Fruit fly (Drosophila melanogaster) whole organism, embryonic: Measurements from ENCODE around the gene mRpL55.

ENCODE experiments used
- Awh ChIP-seq: fragments of 200-800 bp; sonication (Bioruptor generic); IDR thresholded peaks from 2 replicates; pipeline ENCODE4, ENCODE4 v1.3.6; 2022; ENCODE audit warnings: missing biosample characterization, missing genetic modification characterization
- CG10147 ChIP-seq: fragments of 200-800 bp; sonication (Bioruptor generic); optimal IDR thresholded peaks from 2 replicates; lab custom pipeline; 2019; ENCODE audit warnings: missing biosample characterization, mild to moderate bottlenecking, missing genetic modification characterization, moderate library complexity
- CG11560 ChIP-seq: fragments of 200-800 bp; sonication (Bioruptor generic); IDR thresholded peaks from 3 replicates; pipeline ENCODE4 v1.3.6; 2022; ENCODE audit warnings: missing biosample characterization, missing genetic modification characterization
- CG12659 ChIP-seq: fragments of 200-800 bp; sonication (Bioruptor generic); optimal IDR thresholded peaks from 3 replicates; lab custom pipeline; 2017; ENCODE audit warnings: mild to moderate bottlenecking, missing biosample characterization, missing genetic modification reagents, missing genetic modification characterization
- CG13123 ChIP-seq: fragments of 200-800 bp; sonication (Bioruptor generic); optimal IDR thresholded peaks from 2 replicates; lab custom pipeline; 2016; ENCODE audit warnings: missing biosample characterization, missing genetic modification characterization
- CG13775 ChIP-seq: fragments of 200-800 bp; sonication (Bioruptor generic); optimal IDR thresholded peaks from 3 replicates; lab custom pipeline; 2017; ENCODE audit warnings: missing biosample characterization, mild to moderate bottlenecking, missing genetic modification characterization
- CG14441 ChIP-seq: fragments of 200-800 bp; sonication (Bioruptor generic); IDR thresholded peaks from 2 replicates; pipeline ENCODE4 v1.3.6; 2022; ENCODE audit warnings: missing biosample characterization, missing genetic modification characterization
- CG14667 ChIP-seq: fragments of 200-800 bp; sonication (Bioruptor generic); IDR thresholded peaks from 2 replicates; pipeline ENCODE4 v1.3.6; 2022; ENCODE audit warnings: missing biosample characterization, missing genetic modification characterization
- CG1603 ChIP-seq: fragments of 200-800 bp; sonication (Bioruptor generic); optimal IDR thresholded peaks from 2 replicates; lab custom pipeline; 2019; ENCODE audit warnings: missing biosample characterization, mild to moderate bottlenecking, missing genetic modification characterization, moderate library complexity
- CG17328 ChIP-seq: fragments of 200-800 bp; sonication (Bioruptor generic); IDR thresholded peaks from 2 replicates; pipeline ENCODE4 v1.3.6; 2022; ENCODE audit warnings: missing biosample characterization, missing genetic modification characterization
- CG2199 ChIP-seq: fragments of 200-800 bp; sonication (Bioruptor generic); IDR thresholded peaks from 3 replicates; pipeline ENCODE4 v1.3.6; 2022; ENCODE audit warnings: missing biosample characterization, missing genetic modification characterization
- CG2712 ChIP-seq: fragments of 200-800 bp; optimal IDR thresholded peaks from 3 replicates; lab custom pipeline; 2019; ENCODE audit warnings: missing biosample characterization, mild to moderate bottlenecking, missing genetic modification characterization, moderate library complexity
- CG3065 ChIP-seq: fragments of 200-800 bp; sonication (Bioruptor generic); optimal IDR thresholded peaks from 2 replicates; lab custom pipeline; 2016; ENCODE audit warnings: missing biosample characterization, missing genetic modification characterization
- CG32767 ChIP-seq: fragments of 200-800 bp; sonication (Bioruptor generic); IDR thresholded peaks from 2 replicates; pipeline ENCODE4 v1.3.6; 2022; ENCODE audit warnings: missing biosample characterization, missing genetic modification characterization
- CG4404 ChIP-seq: fragments of 200-800 bp; sonication (Bioruptor generic); IDR thresholded peaks from 2 replicates; pipeline ENCODE4 v1.3.6; 2022; ENCODE audit warnings: missing biosample characterization, missing genetic modification characterization
- CG4424 ChIP-seq: fragments of 200-800 bp; sonication (Bioruptor generic); optimal IDR thresholded peaks from 3 replicates; lab custom pipeline; 2016; ENCODE audit warnings: missing biosample characterization, missing genetic modification characterization
- CG4707 ChIP-seq: fragments of 200-800 bp; sonication (Bioruptor generic); optimal IDR thresholded peaks from 2 replicates; lab custom pipeline; 2018; ENCODE audit warnings: missing biosample characterization, mild to moderate bottlenecking, missing genetic modification characterization, moderate library complexity
- CG6689 ChIP-seq: fragments of 200-800 bp; sonication (Bioruptor generic); IDR thresholded peaks from 2 replicates; pipeline ENCODE4 v1.3.6; 2022; ENCODE audit warnings: missing biosample characterization, missing genetic modification characterization
- CG7963 ChIP-seq: fragments of 200-800 bp; sonication (Bioruptor generic); IDR thresholded peaks from 3 replicates; pipeline ENCODE4 v1.3.6; 2022; ENCODE audit warnings: missing biosample characterization, missing genetic modification characterization; ENCODE audit not compliant: partially characterized antibody
- CG8924 ChIP-seq: fragments of 200-800 bp; optimal IDR thresholded peaks from 3 replicates; lab custom pipeline; 2019; ENCODE audit warnings: missing biosample characterization, mild to moderate bottlenecking, missing genetic modification characterization, moderate library complexity
- CG9609 ChIP-seq: fragments of 200-800 bp; sonication (Bioruptor generic); optimal IDR thresholded peaks from 3 replicates; lab custom pipeline; 2016; ENCODE audit warnings: missing biosample characterization, missing genetic modification characterization
- D ChIP-seq, 2 experiments: fragments of 200-800 bp in 1 of 2; fragments of >200 bp in 1 of 2; sonication (Bioruptor generic) in 1 of 2; optimal IDR thresholded peaks; 2 replicates in 1 of 2; 3 replicates in 1 of 2; lab custom pipeline; 2017; ENCODE audit warnings: mild to moderate bottlenecking in 1 of 2, missing biosample characterization in 1 of 2, missing genetic modification characterization in 1 of 2, missing genetic modification reagents in 1 of 2
- Deaf1 ChIP-seq: fragments of 200-800 bp; optimal IDR thresholded peaks from 3 replicates; lab custom pipeline; 2019; ENCODE audit warnings: missing biosample characterization, mild to moderate bottlenecking, missing genetic modification characterization, moderate library complexity
- Dek ChIP-seq: fragments of 200-800 bp; sonication (Bioruptor generic); optimal IDR thresholded peaks from 3 replicates; lab custom pipeline; 2019; ENCODE audit warnings: missing biosample characterization, mild to moderate bottlenecking, missing genetic modification characterization, moderate library complexity
- Dip2 ChIP-seq: fragments of 200-800 bp; sonication (Bioruptor generic); IDR thresholded peaks from 2 replicates; pipeline ENCODE4 v1.3.6; 2022; ENCODE audit warnings: missing biosample characterization, missing genetic modification characterization
- Dp ChIP-seq: fragments of 200-800 bp; sonication (Bioruptor generic); optimal IDR thresholded peaks from 2 replicates; lab custom pipeline; 2018; ENCODE audit warnings: missing biosample characterization, mild to moderate bottlenecking, missing genetic modification characterization, moderate library complexity
- Drgx ChIP-seq: fragments of 200-800 bp; sonication (Bioruptor generic); IDR thresholded peaks from 2 replicates; pipeline ENCODE4 v1.3.6; 2022; ENCODE audit warnings: missing biosample characterization, missing genetic modification characterization
- E2f1 ChIP-seq: fragments of 200-800 bp; sonication (Bioruptor generic); IDR thresholded peaks from 2 replicates; pipeline ENCODE4 v1.3.6; 2022; ENCODE audit warnings: missing biosample characterization, missing genetic modification characterization
- Fer2 ChIP-seq: fragments of 200-800 bp; sonication (Bioruptor generic); optimal IDR thresholded peaks from 2 replicates; lab custom pipeline; 2018; ENCODE audit warnings: missing biosample characterization, mild to moderate bottlenecking, missing genetic modification characterization, moderate library complexity
- Fer3 ChIP-seq: fragments of 200-800 bp; sonication (Bioruptor generic); optimal IDR thresholded peaks from 2 replicates; lab custom pipeline; 2018; ENCODE audit warnings: missing biosample characterization, mild to moderate bottlenecking, missing genetic modification characterization, moderate library complexity
- HLH3B ChIP-seq: fragments of 200-800 bp; sonication (Bioruptor generic); IDR thresholded peaks from 2 replicates; pipeline ENCODE4 v1.3.6; 2022; ENCODE audit warnings: missing biosample characterization, missing genetic modification characterization
- HmgZ ChIP-seq: fragments of 200-800 bp; sonication (Bioruptor generic); optimal IDR thresholded peaks from 2 replicates; lab custom pipeline; 2018; ENCODE audit warnings: missing biosample characterization, mild to moderate bottlenecking, missing genetic modification characterization
- Oli ChIP-seq: fragments of 200-800 bp; sonication (Bioruptor generic); optimal IDR thresholded peaks from 2 replicates; lab custom pipeline; 2018; ENCODE audit warnings: missing biosample characterization, mild to moderate bottlenecking, missing genetic modification characterization, moderate library complexity
- Vsx1 ChIP-seq: fragments of 200-800 bp; sonication (Bioruptor generic); optimal IDR thresholded peaks from 2 replicates; lab custom pipeline; 2017; ENCODE audit warnings: missing biosample characterization, mild to moderate bottlenecking, missing genetic modification characterization, missing genetic modification reagents
- dysf ChIP-seq: fragments of 200-800 bp; sonication (Bioruptor generic); IDR thresholded peaks from 3 replicates; pipeline ENCODE4 v1.3.6; 2022; ENCODE audit warnings: missing biosample characterization, missing genetic modification characterization
- esg ChIP-seq: fragments of 200-800 bp; sonication (Bioruptor generic); conservative IDR thresholded peaks from 2 replicates; pipeline ENCODE4 v1.3.6; 2022; ENCODE audit warnings: missing biosample characterization, missing genetic modification characterization
- fd3F ChIP-seq: fragments of 200-800 bp; sonication (Bioruptor generic); optimal IDR thresholded peaks from 2 replicates; lab custom pipeline; 2018; ENCODE audit warnings: missing biosample characterization, mild to moderate bottlenecking, missing genetic modification characterization, moderate library complexity
- fd96Cb ChIP-seq: fragments of 200-800 bp; sonication (Bioruptor generic); optimal IDR thresholded peaks from 2 replicates; lab custom pipeline; 2018; ENCODE audit warnings: missing biosample characterization, mild to moderate bottlenecking, missing genetic modification characterization, moderate library complexity
- gcm2 ChIP-seq: fragments of 200-800 bp; sonication (Bioruptor generic); optimal IDR thresholded peaks from 2 replicates; lab custom pipeline; 2016; ENCODE audit warnings: missing biosample characterization, missing genetic modification characterization
- insv ChIP-seq, 2 experiments: fragments of 200-800 bp; sonication (Bioruptor generic); optimal IDR thresholded peaks; 3 replicates each; lab custom pipeline; 2016 to 2018; ENCODE audit warnings: missing biosample characterization in 2 of 2, missing genetic modification characterization in 2 of 2
- ken ChIP-seq: fragments of 200-800 bp; sonication (Bioruptor generic); IDR thresholded peaks from 3 replicates; pipeline ENCODE4 v1.3.6; 2022; ENCODE audit warnings: missing biosample characterization, missing genetic modification characterization
- otp ChIP-seq: fragments of 200-800 bp; sonication (Bioruptor generic); IDR thresholded peaks from 3 replicates; pipeline ENCODE4, ENCODE4 v1.3.6; 2022; ENCODE audit warnings: missing biosample characterization, missing genetic modification characterization
- phol ChIP-seq: fragments of 200-800 bp; sonication (Bioruptor generic); optimal IDR thresholded peaks from 3 replicates; lab custom pipeline; 2018; ENCODE audit warnings: missing biosample characterization, mild to moderate bottlenecking, missing genetic modification characterization, moderate library complexity
- ranshi ChIP-seq: fragments of 200-800 bp; sonication (Bioruptor generic); IDR thresholded peaks from 2 replicates; pipeline ENCODE4 v1.3.6; 2022; ENCODE audit warnings: missing biosample characterization, missing genetic modification characterization
- repo ChIP-seq: fragments of 200-800 bp; sonication (Bioruptor generic); optimal IDR thresholded peaks from 2 replicates; lab custom pipeline; 2016; ENCODE audit warnings: missing biosample characterization, missing genetic modification characterization
- sim ChIP-seq: fragments of 200-800 bp; sonication (Bioruptor generic); IDR thresholded peaks from 2 replicates; pipeline ENCODE4 v1.3.6; 2022; ENCODE audit warnings: missing biosample characterization, missing genetic modification characterization
- tin ChIP-seq: fragments of 200-800 bp; sonication (Bioruptor generic); optimal IDR thresholded peaks from 3 replicates; lab custom pipeline; 2016; ENCODE audit warnings: missing biosample characterization, missing genetic modification characterization
- trem ChIP-seq: fragments of 200-800 bp; optimal IDR thresholded peaks from 3 replicates; lab custom pipeline; 2019; ENCODE audit warnings: missing biosample characterization, mild to moderate bottlenecking, missing genetic modification characterization, moderate library complexity
- trh ChIP-seq: fragments of 200-800 bp; sonication (Bioruptor generic); optimal IDR thresholded peaks from 2 replicates; lab custom pipeline; 2016; ENCODE audit warnings: missing biosample characterization, missing genetic modification characterization
- vvl ChIP-seq: fragments of 200-800 bp; sonication (Bioruptor generic); IDR thresholded peaks from 2 replicates; pipeline ENCODE4 v1.3.6; 2022; ENCODE audit warnings: missing biosample characterization, missing genetic modification characterization
- zfh1 ChIP-seq: fragments of 200-800 bp; sonication (Bioruptor generic); IDR thresholded peaks from 3 replicates; pipeline ENCODE4 v1.3.6; 2022; ENCODE audit warnings: missing biosample characterization, missing genetic modification characterization

Gene mRpL55

dm6 chr3R:19074207-19074606 lies 20.5 kb downstream of the mRpL55 start (continued):
- TF ChIP-seq HmgZ (tag; lab: Kevin White, UChicago) (no peak), insv (GFP tag; optimal IDR thresholded peaks at IDR 0.05; lab: Kevin White, UChicago) (no peak), phol (tag; lab: Kevin White, UChicago) (no peak), CG1603 (peak; percentile 37), CG2712 (tag; lab: Kevin White, UChicago) (peak; percentile 47), ken (peak; percentile 40; the same call in 1 of the 3 replicates), CG6689 (0 out of 2 replicates have a peak, but pooled peaks have one; percentile 17), repo (no peak), Drgx (GFP tag; lab: Robert Waterston, UW) (peak; percentile 70), Deaf1 (tag; lab: Kevin White, UChicago) (no peak), CG13775 (GFP tag; lab: Kevin White, UChicago) (no peak), Dip2 (no peak), CG10147 (no peak), CG4707 (GFP tag; lab: Kevin White, UChicago) (no peak), fd96Cb (tag; lab: Kevin White, UChicago) (peak; percentile 17), CG2199 (peak; percentile 59; the same call in 1 of the 3 replicates), gcm2 (GFP tag; lab: Kevin White, UChicago) (no peak), D (optimal IDR thresholded peaks at IDR 0.05; lab: Kevin White, UChicago) (no peak), D (GFP tag; optimal IDR thresholded peaks at IDR 0.05; lab: Kevin White, UChicago) (no peak), CG8924 (tag; lab: Kevin White, UChicago) (no peak), CG9609 (GFP tag; lab: Kevin White, UChicago) (no peak), CG7963 (no peak), Awh (GFP tag; lab: Robert Waterston, UW) (peak; percentile 38; the same call in 1 of the 2 replicates), zfh1 (GFP tag; lab: Robert Waterston, UW) (0 out of 3 replicates have a peak, but pooled peaks have one; percentile 33), otp (GFP tag; lab: Robert Waterston, UW) (peak; percentile 41; the same call in 1 of the 3 replicates), HLH3B (GFP tag; lab: Robert Waterston, UW) (peak; percentile 33; the same call in 1 of the 2 replicates), E2f1 (GFP tag; lab: Robert Waterston, UW) (no peak), Dp (GFP tag; lab: Kevin White, UChicago) (no peak), Vsx1 (GFP tag; lab: Kevin White, UChicago) (no peak), fd3F (GFP tag; lab: Kevin White, UChicago) (no peak), esg (0 out of 2 replicates have a peak, but pooled peaks have one; percentile 25), CG14667 (GFP tag; lab: Robert Waterston, UW) (no peak), dysf (GFP tag; lab: Robert Waterston, UW) (peak; percentile 21; the same call in 1 of the 3 replicates), CG14441 (GFP tag; lab: Robert Waterston, UW) (0 out of 2 replicates have a peak, but pooled peaks have one; percentile 25), CG4424 (GFP tag; lab: Kevin White, UChicago) (peak; percentile 45), CG4404 (GFP tag; lab: Robert Waterston, UW) (no peak), vvl (GFP tag; lab: Robert Waterston, UW) (peak; percentile 37), CG32767 (no peak), CG11560 (tag; lab: Robert Waterston, UW) (no peak), Dek (tag; lab: Kevin White, UChicago) (no peak), CG13123 (GFP tag; lab: Kevin White, UChicago) (no peak), CG3065 (GFP tag; lab: Kevin White, UChicago) (no peak), sim (GFP tag; lab: Robert Waterston, UW) (no peak), Oli (no peak), trem (tag; lab: Kevin White, UChicago) (no peak), ranshi (GFP tag; lab: Robert Waterston, UW) (peak; percentile 34; the same call in 1 of the 2 replicates), CG17328 (GFP tag; lab: Robert Waterston, UW) (peak; percentile 64), CG12659 (GFP tag; lab: Kevin White, UChicago) (no peak), tin (peak; percentile 17), Fer3 (tag; lab: Kevin White, UChicago) (no peak), trh (no peak), Fer2 (tag; lab: Kevin White, UChicago) (no peak)
